Worm (Caenorhabditis elegans) whole organism, young adult: ENCODE data around the gene unc-23.

Experiments
- Y56A3A.18 ChIP-seq: fragments of 200-800 bp; sonication (Bioruptor generic); IDR thresholded peaks from 2 replicates; pipeline ENCODE4 v1.3.6; 2022; ENCODE audit warnings: missing genetic modification reagents, missing genetic modification characterization, missing compliant biosample characterization
- snpc-4 ChIP-seq, 5 experiments: fragments of 150-350 bp in 1 of 5; sonication (generic microtip) in 4 of 5; optimal IDR thresholded peaks; 2 replicates each; lab custom pipeline; 2014 to 2018; ENCODE audit warnings: missing genetic modification characterization in 5 of 5, missing biosample characterization in 3 of 5, antibody characterized with exemption in 2 of 5, mild to moderate bottlenecking in 2 of 5, missing compliant biosample characterization in 2 of 5, missing genotype in 2 of 5, moderate library complexity in 2 of 5, missing genetic modification reagents in 1 of 5
- sptf-2 ChIP-seq: fragments of 200-800 bp; sonication (Bioruptor generic); optimal IDR thresholded peaks from 2 replicates; lab custom pipeline; 2018; ENCODE audit warnings: mild to moderate bottlenecking, missing genetic modification characterization, missing compliant biosample characterization

DNA sequence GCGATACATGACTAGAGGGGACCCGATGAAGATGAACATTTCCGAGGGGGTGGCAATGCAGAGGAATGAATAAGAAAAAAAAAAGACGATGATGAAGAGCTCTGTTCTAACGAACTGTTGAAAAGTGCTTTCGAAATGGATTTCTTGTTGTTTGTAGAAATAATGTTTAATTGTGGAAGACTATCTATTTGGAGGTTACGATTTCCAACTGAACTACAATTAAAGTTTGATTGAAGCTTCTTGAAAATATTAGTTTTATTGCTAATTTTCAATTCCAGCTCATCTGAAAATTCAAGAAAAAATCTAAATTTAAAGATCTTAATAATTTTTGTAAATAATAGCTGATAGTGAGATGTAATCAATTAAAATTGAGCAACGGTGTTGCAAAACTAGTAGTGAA, 8.3 kb downstream of the unc-23 start:
- no peak for TF ChIP-seq snpc-4 (GFP tag; optimal IDR thresholded peaks at IDR 0.05; lab: Kevin White, UChicago)
- TF ChIP-seq snpc-4 (tag; optimal IDR thresholded peaks at IDR 0.05; lab: Kevin White, UChicago) = no peak
- TF ChIP-seq sptf-2 (GFP tag; lab: Kevin White, UChicago) = no peak
- TF ChIP-seq Y56A3A.18 (GFP tag; lab: Robert Waterston, UW) = no peak
